Fruit fly (Drosophila melanogaster): ENCODE results near the gene CG2162.
A peak's percentile ranks its signal among the peaks of the same experiment; 100 is the strongest.

CG2162 gene

dm6 chr3L:3083329-3084083, 48.5 kb downstream of the CG2162 start (continued):
- peak; percentile 58 for TF ChIP-seq CG16863 (GFP tag; optimal IDR thresholded peaks at IDR 0.05)
- peak in 1 of 2 experiments; percentile 32 for TF ChIP-seq Hr78 (GFP tag; optimal IDR thresholded peaks at IDR 0.05)
- no peak for TF ChIP-seq peb (GFP tag; IDR thresholded peaks at IDR 0.05)
- TF ChIP-seq CG3407 (GFP tag; optimal IDR thresholded peaks at IDR 0.05), result peak; percentile 69
- no peak for TF ChIP-seq emc (GFP tag; optimal IDR thresholded peaks at IDR 0.05)
- no peak for TF ChIP-seq CG11247 (GFP tag; IDR thresholded peaks at IDR 0.05)
- peak in 1 of 2 experiments; percentile 77 for TF ChIP-seq eve (GFP tag; optimal IDR thresholded peaks at IDR 0.05)
- TF ChIP-seq Blimp-1 (GFP tag; optimal IDR thresholded peaks at IDR 0.05), result peak; percentile 71
- TF ChIP-seq gt (GFP tag; IDR thresholded peaks at IDR 0.05), result no peak
- no peak for TF ChIP-seq ro (GFP tag; IDR thresholded peaks at IDR 0.05)
- TF ChIP-seq tin (GFP tag; optimal IDR thresholded peaks at IDR 0.05), result no peak
- peak; percentile 82 for TF ChIP-seq sens (GFP tag)
- TF ChIP-seq Dip3 (GFP tag; optimal IDR thresholded peaks at IDR 0.05), result no peak
- TF ChIP-seq Dfd (GFP tag; optimal IDR thresholded peaks at IDR 0.05), result no peak
- TF ChIP-seq ERR (GFP tag; optimal IDR thresholded peaks at IDR 0.05), result peak; percentile 31
- peak; percentile 39 for TF ChIP-seq her (GFP tag; optimal IDR thresholded peaks at IDR 0.05)
- TF ChIP-seq CG8281 (tag; optimal IDR thresholded peaks at IDR 0.05), result peak; percentile 29
- no peak for TF ChIP-seq ase (GFP tag; IDR thresholded peaks at IDR 0.05)
- TF ChIP-seq CG13775 (GFP tag; optimal IDR thresholded peaks at IDR 0.05), result peak; percentile 3
- TF ChIP-seq Taf1 (GFP tag; IDR thresholded peaks at IDR 0.05), result no peak
- no peak for TF ChIP-seq CG12744 (GFP tag; optimal IDR thresholded peaks at IDR 0.05)
- TF ChIP-seq cwo (GFP tag; optimal IDR thresholded peaks at IDR 0.05), result peak; percentile 71
- no peak for TF ChIP-seq CkIIα-i1 (GFP tag; IDR thresholded peaks at IDR 0.05)
- no peak for TF ChIP-seq Dad (GFP tag; optimal IDR thresholded peaks at IDR 0.05)
- peak; percentile 67; the same call in 1 of the 3 replicates for TF ChIP-seq CG6791 (GFP tag; IDR thresholded peaks at IDR 0.05; ENCODE audit: partially characterized antibody)
- TF ChIP-seq HLH54F (GFP tag; optimal IDR thresholded peaks at IDR 0.05), result no peak
- no peak for TF ChIP-seq CG12942 (GFP tag; optimal IDR thresholded peaks at IDR 0.05)
- TF ChIP-seq CG6272 (GFP tag; IDR thresholded peaks at IDR 0.05), result no peak
- no peak for TF ChIP-seq CG13287 (GFP tag; IDR thresholded peaks at IDR 0.05; ENCODE audit: partially characterized antibody)
- TF ChIP-seq cas (GFP tag; IDR thresholded peaks at IDR 0.05), result no peak
- TF ChIP-seq mam (GFP tag; optimal IDR thresholded peaks at IDR 0.05), result no peak
- no peak for TF ChIP-seq inv (GFP tag; IDR thresholded peaks at IDR 0.05; ENCODE audit: partially characterized antibody)
- TF ChIP-seq CG1602 (GFP tag; optimal IDR thresholded peaks at IDR 0.05), result no peak
- TF ChIP-seq CG10959 (GFP tag; IDR thresholded peaks at IDR 0.05), result no peak
- TF ChIP-seq CG8290 (GFP tag; optimal IDR thresholded peaks at IDR 0.05), result peak; percentile 31
- peak; percentile 64 to 70 for TF ChIP-seq CG8290 (tag; optimal IDR thresholded peaks at IDR 0.05)
- peak; percentile 8; the same call in 1 of the 2 replicates for TF ChIP-seq CG14441 (GFP tag; IDR thresholded peaks at IDR 0.05)
- no peak for TF ChIP-seq CG10462 (GFP tag; optimal IDR thresholded peaks at IDR 0.05)
- TF ChIP-seq Dbx (GFP tag; IDR thresholded peaks at IDR 0.05), result peak; percentile 34; the same call in 2 of the 3 replicates
- no peak for TF ChIP-seq mld (GFP tag; IDR thresholded peaks at IDR 0.05; ENCODE audit: partially characterized antibody)
- TF ChIP-seq gsb (GFP tag; IDR thresholded peaks at IDR 0.05), result no peak
- no peak for TF ChIP-seq CG7271 (tag; optimal IDR thresholded peaks at IDR 0.05)
- TF ChIP-seq CG12299 (tag; optimal IDR thresholded peaks at IDR 0.05), result peak; percentile 4
- peak; percentile 17 to 48 for TF ChIP-seq Pdp1 (GFP tag; optimal IDR thresholded peaks at IDR 0.05)
- TF ChIP-seq Hr3 (GFP tag; optimal IDR thresholded peaks at IDR 0.05), result no peak
- TF ChIP-seq kah (GFP tag; optimal IDR thresholded peaks at IDR 0.05), result peak; percentile 22
- TF ChIP-seq pita (GFP tag; optimal IDR thresholded peaks at IDR 0.05), result no peak
- TF ChIP-seq kni (GFP tag; optimal IDR thresholded peaks at IDR 0.05), result peak; percentile 88
- no peak for TF ChIP-seq Doc2 (GFP tag; IDR thresholded peaks at IDR 0.05)
- TF ChIP-seq Mad (GFP tag; optimal IDR thresholded peaks at IDR 0.05), result no peak
- TF ChIP-seq CG1792 (GFP tag; optimal IDR thresholded peaks at IDR 0.05), result no peak
